Worm (Caenorhabditis elegans): ENCODE measurements around the gene sri-7.
A peak's percentile ranks its signal among the peaks of the same experiment; 100 is the strongest.

The sri-7 gene

DNA sequence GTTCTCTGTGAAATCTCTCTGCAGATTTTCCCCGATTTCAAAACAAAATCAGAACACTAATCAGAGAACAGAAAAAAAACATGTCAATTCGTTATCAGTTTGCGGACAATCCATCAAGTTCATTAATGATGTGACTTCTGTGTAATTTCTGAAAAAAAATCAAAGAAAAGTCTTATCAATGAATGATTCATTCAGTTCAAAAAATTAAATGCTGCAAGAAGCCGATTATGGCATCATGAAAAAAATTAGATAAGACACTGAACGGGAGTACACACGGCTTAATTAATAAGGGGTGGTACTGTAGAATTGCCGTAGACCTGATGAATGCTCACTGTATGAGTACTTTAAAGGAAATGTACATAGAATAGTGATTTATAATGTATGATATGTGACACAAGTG is 36.0 kb downstream of the sri-7 start (continued):
- TF ChIP-seq nhr-11 (tag; optimal IDR thresholded peaks at IDR 0.05) (no peak), dve-1 (tag; optimal IDR thresholded peaks at IDR 0.05; ENCODE audit: insufficient read depth) (peak; percentile 51), mep-1 (tag; optimal IDR thresholded peaks at IDR 0.05) (no peak), lin-13 (GFP tag; optimal IDR thresholded peaks at IDR 0.05) (no peak), nhr-76 (tag; optimal IDR thresholded peaks at IDR 0.05) (no peak), daf-12 (tag; optimal IDR thresholded peaks at IDR 0.05) (no peak), aly-2 (tag; optimal IDR thresholded peaks at IDR 0.05) (no peak), ZK337.2 (GFP tag; IDR thresholded peaks at IDR 0.05) (no peak), spr-1 (tag; optimal IDR thresholded peaks at IDR 0.05) (no peak), daf-19 (GFP tag; conservative IDR thresholded peaks at IDR 0.05) (no peak), nhr-77 (tag; optimal IDR thresholded peaks at IDR 0.05) (peak; percentile 10), ama-1 (optimal IDR thresholded peaks at IDR 0.05) (no peak), ceh-44 (GFP tag; IDR thresholded peaks at IDR 0.05) (no peak), arid-1 (GFP tag; conservative IDR thresholded peaks at IDR 0.05) (no peak), mxl-3 (GFP tag; optimal IDR thresholded peaks at IDR 0.05) (no peak)

DNA sequence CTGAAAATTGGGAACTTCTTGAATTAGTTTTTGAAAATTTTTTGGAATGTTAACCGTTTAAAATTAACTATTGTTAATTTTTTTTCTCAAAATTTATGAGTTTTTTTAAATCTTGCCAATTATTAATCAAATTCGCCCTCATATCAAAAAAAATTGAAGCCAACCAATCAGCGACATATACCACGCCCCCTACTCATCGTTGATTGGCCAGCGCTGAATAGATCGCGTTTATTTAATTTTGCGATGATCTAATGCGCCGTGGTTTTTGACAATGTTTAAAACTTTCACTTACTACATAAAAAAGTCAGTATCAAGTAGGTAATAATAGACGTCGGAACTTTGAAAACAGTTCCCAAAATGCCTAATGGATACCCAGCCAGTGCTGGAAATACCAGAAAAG is 42.3 kb downstream of the sri-7 start:
- TF ChIP-seq dpl-1 (GFP tag; optimal IDR thresholded peaks at IDR 0.05): no peak
- no peak for TF ChIP-seq Y48G9A.11 (GFP tag; IDR thresholded peaks at IDR 0.05)
- no peak for TF ChIP-seq T26A8.4 (GFP tag; IDR thresholded peaks at IDR 0.05)
- no peak for TF ChIP-seq duxl-1 (tag; optimal IDR thresholded peaks at IDR 0.05; ENCODE audit: poor library complexity)

DNA sequence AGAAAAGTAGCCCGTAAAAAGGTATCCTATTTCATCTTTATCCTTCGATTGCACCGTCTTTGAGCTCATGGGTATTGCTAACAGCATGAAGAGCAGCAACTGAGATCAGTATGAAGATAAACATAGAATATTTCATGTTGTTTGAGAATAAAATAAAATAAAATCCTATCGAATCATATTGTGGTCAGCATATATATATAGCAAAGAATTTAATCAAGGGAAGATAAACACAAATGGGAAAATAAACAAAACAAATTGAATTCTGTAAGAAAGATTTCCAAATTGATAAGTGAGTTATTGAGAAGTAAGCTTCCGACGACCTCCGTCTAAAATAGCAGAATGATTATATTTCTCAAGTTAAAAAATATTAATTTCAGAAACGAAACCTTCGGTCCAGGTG is 43.6 kb downstream of the sri-7 start, which contains the start of gene T26H5.10:
TSS of gene T26H5.10 (minus strand) at position 101 of the 400 bp plus-strand sequence.
- no peak for TF ChIP-seq nhr-25 (tag; optimal IDR thresholded peaks at IDR 0.05; ENCODE audit: borderline replicate concordance, insufficient read depth)
- TF ChIP-seq hlh-11 (tag; optimal IDR thresholded peaks at IDR 0.05): no peak
- no peak for TF ChIP-seq snpc-1.2 (GFP tag; IDR thresholded peaks at IDR 0.05)
- no peak for TF ChIP-seq zip-2 (tag; optimal IDR thresholded peaks at IDR 0.05)
- TF ChIP-seq ceh-32 (tag; optimal IDR thresholded peaks at IDR 0.05; ENCODE audit: poor library complexity): no peak
- no peak for TF ChIP-seq skn-1 (tag; optimal IDR thresholded peaks at IDR 0.05)
- no peak for TF ChIP-seq arid-1 (GFP tag; conservative IDR thresholded peaks at IDR 0.05)
- no peak for TF ChIP-seq D1046.2 (GFP tag; IDR thresholded peaks at IDR 0.05)
- no peak for TF ChIP-seq vab-7 (GFP tag; IDR thresholded peaks at IDR 0.05)
- no peak for TF ChIP-seq F10B5.3 (tag; optimal IDR thresholded peaks at IDR 0.05)
- TF ChIP-seq nhr-102 (tag; optimal IDR thresholded peaks at IDR 0.05): no peak
- TF ChIP-seq lin-38 (GFP tag; IDR thresholded peaks at IDR 0.05): no peak
- TF ChIP-seq ZK546.5 (tag; optimal IDR thresholded peaks at IDR 0.05): no peak
- no peak for TF ChIP-seq tra-1 (GFP tag; IDR thresholded peaks at IDR 0.05)
- TF ChIP-seq zfp-3 (GFP tag; conservative IDR thresholded peaks at IDR 0.05): no peak
- no peak for TF ChIP-seq dpl-1 (GFP tag; optimal IDR thresholded peaks at IDR 0.05)
- TF ChIP-seq unc-39 (tag; optimal IDR thresholded peaks at IDR 0.05): no peak
- TF ChIP-seq hif-1 (tag; optimal IDR thresholded peaks at IDR 0.05): no peak
- TF ChIP-seq ctbp-1 (GFP tag; IDR thresholded peaks at IDR 0.05): no peak

- TF ChIP-seq lim-7 (GFP tag; IDR thresholded peaks at IDR 0.05) (no peak), arid-1 (GFP tag; conservative IDR thresholded peaks at IDR 0.05) (no peak), nhr-76 (tag; optimal IDR thresholded peaks at IDR 0.05) (no peak), php-3 (GFP tag; IDR thresholded peaks at IDR 0.05) (no peak), F49E8.2 (tag; optimal IDR thresholded peaks at IDR 0.05; ENCODE audit: borderline replicate concordance) (no peak)
Measured at ce11 chrV:15444188-15444587, 44.1 kb downstream of the sri-7 start, which contains the start of gene T26H5.11. TSS of gene T26H5.11 (minus strand) at chrV:15444288.
